Worm (Caenorhabditis elegans) whole organism, mixed stage, embryonic: ENCODE results near the gene srab-25.

ENCODE experiments used
- M03D4.4 ChIP-seq: sonication (generic microtip); optimal IDR thresholded peaks from 2 replicates; lab custom pipeline; 2017; ENCODE audit warnings: mild to moderate bottlenecking, missing genetic modification characterization, missing compliant biosample characterization
- bed-3 ChIP-seq: fragments of 200-800 bp; sonication (Bioruptor generic); optimal IDR thresholded peaks from 3 replicates; lab custom pipeline; 2018; ENCODE audit warnings: mild to moderate bottlenecking, missing genetic modification characterization, moderate library complexity, missing compliant biosample characterization
- blmp-1 ChIP-seq: fragments of 150-350 bp; optimal IDR thresholded peaks from 2 replicates; lab custom pipeline; 2014; ENCODE audit warnings: missing biosample characterization, missing genetic modification characterization
- ceh-39 ChIP-seq: fragments of 150-350 bp; optimal IDR thresholded peaks from 2 replicates; lab custom pipeline; 2014; ENCODE audit warnings: missing biosample characterization, missing genetic modification characterization
- ceh-43 ChIP-seq: fragments of 200-800 bp; sonication (Bioruptor generic); optimal IDR thresholded peaks from 2 replicates; lab custom pipeline; 2018; ENCODE audit warnings: mild to moderate bottlenecking, missing genetic modification characterization, moderate library complexity, missing compliant biosample characterization
- ceh-83 ChIP-seq: fragments of 200-800 bp; sonication (Bioruptor generic); optimal IDR thresholded peaks from 2 replicates; lab custom pipeline; 2018; ENCODE audit warnings: mild to moderate bottlenecking, missing genetic modification characterization, missing compliant biosample characterization
- cnd-1 ChIP-seq: fragments of 200-800 bp; sonication (Bioruptor generic); optimal IDR thresholded peaks from 2 replicates; lab custom pipeline; 2018; ENCODE audit warnings: mild to moderate bottlenecking, missing genetic modification characterization, missing compliant biosample characterization
- drap-1 ChIP-seq: fragments of 200-800 bp; sonication (Bioruptor generic); optimal IDR thresholded peaks from 3 replicates; lab custom pipeline; 2018; ENCODE audit warnings: mild to moderate bottlenecking, missing genetic modification characterization, missing compliant biosample characterization
- elt-1 ChIP-seq: sonication (generic microtip); optimal IDR thresholded peaks from 2 replicates; lab custom pipeline; 2017; ENCODE audit warnings: missing genetic modification characterization, mild to moderate bottlenecking, missing compliant biosample characterization, antibody characterized with exemption, moderate library complexity, borderline replicate concordance; ENCODE audit not compliant: insufficient read depth
- elt-3 ChIP-seq: fragments of 150-350 bp; optimal IDR thresholded peaks from 2 replicates; lab custom pipeline; 2014; ENCODE audit warnings: missing biosample characterization, missing genetic modification characterization
- flh-1 ChIP-seq: fragments of 200-800 bp; sonication (Bioruptor generic); optimal IDR thresholded peaks from 2 replicates; lab custom pipeline; 2018; ENCODE audit warnings: mild to moderate bottlenecking, missing genetic modification characterization, moderate library complexity, missing compliant biosample characterization
- ham-2 ChIP-seq: fragments of 200-800 bp; sonication (Bioruptor generic); optimal IDR thresholded peaks from 2 replicates; lab custom pipeline; 2018; ENCODE audit warnings: mild to moderate bottlenecking, missing genetic modification characterization, missing compliant biosample characterization
- hlh-1 ChIP-seq: fragments of 150-350 bp; optimal IDR thresholded peaks from 2 replicates; lab custom pipeline; 2014; ENCODE audit warnings: missing biosample characterization, missing genetic modification reagents, missing genetic modification characterization
- lin-13 ChIP-seq: fragments of 150-350 bp; optimal IDR thresholded peaks from 2 replicates; lab custom pipeline; 2014; ENCODE audit warnings: missing biosample characterization, missing genetic modification characterization
- lin-32 ChIP-seq: fragments of 200-800 bp; sonication (Bioruptor generic); optimal IDR thresholded peaks from 2 replicates; lab custom pipeline; 2018; ENCODE audit warnings: mild to moderate bottlenecking, missing genetic modification characterization, missing compliant biosample characterization
- mab-5 ChIP-seq: fragments of 150-350 bp; optimal IDR thresholded peaks from 2 replicates; lab custom pipeline; 2014; ENCODE audit warnings: missing biosample characterization, missing genetic modification characterization
- mep-1 ChIP-seq: fragments of 150-350 bp; optimal IDR thresholded peaks from 2 replicates; lab custom pipeline; 2017; ENCODE audit warnings: missing biosample characterization, missing genetic modification reagents, missing genetic modification characterization, inconsistent platforms
- mls-2 ChIP-seq: sonication (generic microtip); optimal IDR thresholded peaks from 2 replicates; lab custom pipeline; 2016; ENCODE audit warnings: mild to moderate bottlenecking, missing genetic modification characterization, moderate library complexity, missing compliant biosample characterization
- nhr-12 ChIP-seq: fragments of 150-350 bp; optimal IDR thresholded peaks from 2 replicates; lab custom pipeline; 2014; ENCODE audit warnings: missing biosample characterization, missing genetic modification characterization
- nhr-2 ChIP-seq: fragments of 150-350 bp; optimal IDR thresholded peaks from 2 replicates; lab custom pipeline; 2014; ENCODE audit warnings: missing biosample characterization, missing genetic modification characterization
- nhr-237 ChIP-seq: fragments of 150-350 bp; optimal IDR thresholded peaks from 2 replicates; lab custom pipeline; 2014; ENCODE audit warnings: missing biosample characterization, missing genetic modification characterization
- nhr-28 ChIP-seq: fragments of 150-350 bp; optimal IDR thresholded peaks from 2 replicates; lab custom pipeline; 2014; ENCODE audit warnings: missing biosample characterization, missing genetic modification characterization
- nhr-76 ChIP-seq: sonication (generic microtip); optimal IDR thresholded peaks from 2 replicates; lab custom pipeline; 2017; ENCODE audit warnings: missing biosample characterization, missing genetic modification characterization
- pha-4 ChIP-seq: fragments of 150-350 bp; optimal IDR thresholded peaks from 2 replicates; lab custom pipeline; 2018; ENCODE audit warnings: missing biosample characterization, missing genetic modification reagents, missing genetic modification characterization
- snpc-4 ChIP-seq: fragments of 150-350 bp; optimal IDR thresholded peaks from 2 replicates; lab custom pipeline; 2014; ENCODE audit warnings: missing biosample characterization, missing genetic modification characterization
- sptf-1 ChIP-seq: sonication (generic microtip); optimal IDR thresholded peaks from 2 replicates; lab custom pipeline; 2017; ENCODE audit warnings: mild to moderate bottlenecking, missing genetic modification characterization, moderate library complexity, missing compliant biosample characterization
- tbx-8 ChIP-seq: fragments of 200-800 bp; sonication (Bioruptor generic); optimal IDR thresholded peaks from 2 replicates; lab custom pipeline; 2018; ENCODE audit warnings: mild to moderate bottlenecking, missing genetic modification characterization, moderate library complexity, missing compliant biosample characterization
- unc-120 ChIP-seq: sonication (generic microtip); optimal IDR thresholded peaks from 2 replicates; lab custom pipeline; 2017; ENCODE audit warnings: missing genetic modification characterization, missing compliant biosample characterization; ENCODE audit not compliant: poor library complexity, severe bottlenecking
- unc-39 ChIP-seq: fragments of 150-350 bp; optimal IDR thresholded peaks from 2 replicates; lab custom pipeline; 2014; ENCODE audit warnings: missing biosample characterization, missing genetic modification characterization
- unc-62 ChIP-seq: fragments of 150-350 bp; optimal IDR thresholded peaks from 2 replicates; lab custom pipeline; 2014; ENCODE audit warnings: missing biosample characterization, missing genetic modification reagents, missing genetic modification characterization
- zip-8 ChIP-seq: fragments of 150-350 bp; optimal IDR thresholded peaks from 2 replicates; lab custom pipeline; 2014; ENCODE audit warnings: missing biosample characterization, missing genetic modification characterization
- ztf-11 ChIP-seq: fragments of 150-350 bp; optimal IDR thresholded peaks from 2 replicates; lab custom pipeline; 2014; ENCODE audit warnings: missing biosample characterization, missing genetic modification characterization

Gene srab-25

DNA sequence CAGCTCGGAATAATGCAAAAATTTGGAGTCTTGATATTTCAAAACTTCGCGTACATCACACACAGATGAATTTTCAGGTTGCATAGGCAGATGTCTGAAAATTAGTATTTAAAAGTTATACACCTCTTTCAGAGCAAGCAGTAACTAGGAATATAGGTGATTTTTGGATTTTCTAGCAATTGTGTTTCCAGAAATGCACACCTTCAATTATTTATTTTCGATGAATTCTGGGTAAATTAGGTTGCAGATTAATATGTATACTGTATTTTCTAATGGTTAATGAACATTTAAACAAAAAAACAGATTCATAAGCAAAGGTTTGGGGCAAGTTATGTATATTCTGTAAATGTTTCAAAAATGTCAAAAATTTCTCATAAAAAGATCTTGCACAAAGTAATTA lies at the start of gene srab-25:
Gene srab-25, minus strand, starts transcription at position 101 of the 400 bp plus-strand sequence.
- TF ChIP-seq nhr-2 (no peak), mep-1 (tag; lab: Kevin White, UChicago) (no peak), flh-1 (GFP tag; lab: Kevin White, UChicago) (no peak), pha-4 (tag; lab: Kevin White, UChicago) (no peak), tbx-8 (GFP tag; lab: Kevin White, UChicago) (no peak), mab-5 (no peak), unc-62 (GFP tag; lab: Kevin White, UChicago) (no peak), ceh-83 (no peak), drap-1 (GFP tag; lab: Kevin White, UChicago) (no peak), bed-3 (GFP tag; lab: Kevin White, UChicago) (no peak), lin-13 (tag; lab: Kevin White, UChicago) (no peak), nhr-28 (tag; lab: Kevin White, UChicago) (no peak), snpc-4 (no peak)

DNA sequence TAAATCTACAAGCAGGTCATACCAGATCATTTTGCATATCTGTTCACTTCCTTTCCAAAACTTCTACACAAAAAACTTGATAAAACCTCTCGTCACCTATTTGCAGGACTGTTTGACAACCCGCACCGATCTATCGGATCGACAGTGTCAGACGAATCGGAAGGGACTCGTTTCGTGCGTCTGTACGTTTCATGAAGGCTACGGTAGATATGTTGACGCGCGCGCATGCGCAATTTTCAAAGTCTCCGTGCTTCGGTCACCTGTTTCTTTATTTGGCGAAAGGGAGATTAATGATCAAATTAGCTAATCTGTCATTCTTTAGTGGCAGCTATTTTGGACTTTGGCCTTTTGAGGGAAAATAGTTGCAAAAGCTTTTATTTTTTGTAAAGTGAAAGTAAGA lies 48.5 kb upstream of the srab-25 start:
- TF ChIP-seq ceh-39 (tag; lab: Kevin White, UChicago) (no peak), flh-1 (GFP tag; lab: Kevin White, UChicago) (no peak), ceh-43 (GFP tag; lab: Kevin White, UChicago) (no peak), nhr-237 (tag; lab: Kevin White, UChicago) (no peak), unc-120 (no peak), mls-2 (tag; lab: Kevin White, UChicago) (no peak), ham-2 (no peak)
- TF ChIP-seq, all 35 proteins: peak for 0

DNA sequence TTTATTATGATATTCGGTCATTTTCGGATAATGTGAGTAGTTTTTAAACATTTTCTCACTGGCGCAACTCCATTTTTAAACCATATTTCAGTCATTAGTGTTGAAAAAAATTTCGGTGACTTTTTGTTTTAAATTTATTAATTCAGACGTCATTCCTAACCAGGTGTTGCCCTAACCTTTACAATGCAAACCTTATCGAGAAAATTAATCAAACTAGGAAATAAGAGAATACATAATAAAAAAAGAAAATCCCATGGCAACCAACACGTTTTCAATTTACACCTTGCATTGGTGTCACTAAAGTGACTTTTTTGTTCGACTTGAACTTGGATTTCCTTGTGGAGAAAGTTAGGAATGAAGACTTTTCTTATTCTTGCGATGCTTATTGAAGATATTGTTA lies 47.2 kb upstream of the srab-25 start, which contains the start of gene F36H9.2:
Gene F36H9.2, plus strand, starts transcription at position 301 of the 400 bp plus-strand sequence.
- TF ChIP-seq ztf-11 (tag; lab: Kevin White, UChicago) (no peak), mls-2 (tag; lab: Kevin White, UChicago) (no peak), bed-3 (GFP tag; lab: Kevin White, UChicago) (no peak), zip-8 (no peak), cnd-1 (no peak), elt-1 (tag; lab: Kevin White, UChicago) (no peak), hlh-1 (tag; lab: Kevin White, UChicago) (no peak), nhr-237 (tag; lab: Kevin White, UChicago) (no peak), ceh-39 (tag; lab: Kevin White, UChicago) (no peak), ceh-83 (no peak), ham-2 (no peak), mep-1 (tag; lab: Kevin White, UChicago) (no peak), unc-39 (tag; lab: Kevin White, UChicago) (no peak), nhr-76 (tag; lab: Kevin White, UChicago) (no peak), nhr-12 (tag; lab: Kevin White, UChicago) (no peak), sptf-1 (tag; lab: Kevin White, UChicago) (no peak), elt-3 (tag; lab: Kevin White, UChicago) (no peak), nhr-28 (tag; lab: Kevin White, UChicago) (no peak)

DNA sequence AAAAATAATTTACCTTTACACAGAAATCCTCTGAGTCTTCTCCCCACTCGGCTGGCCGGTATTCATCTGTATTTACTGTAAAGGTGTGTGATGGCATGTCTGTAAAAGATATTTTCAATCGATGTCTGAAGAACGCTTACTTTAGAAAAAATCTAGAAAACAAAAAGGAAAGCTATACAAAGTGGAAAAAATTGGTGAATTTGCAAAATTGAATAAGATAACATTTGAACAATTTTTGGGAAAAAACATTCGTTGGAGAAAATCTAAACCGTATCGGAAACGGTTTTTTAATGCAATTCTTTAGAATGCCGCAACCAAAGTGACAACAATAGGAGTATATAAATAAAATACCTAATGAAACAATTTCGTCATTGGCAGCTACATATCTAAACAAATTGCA lies 40.9 kb upstream of the srab-25 start, which contains the start of gene F36H9.5:
Gene F36H9.5, minus strand, starts transcription at position 101 of the 400 bp plus-strand sequence.
- TF ChIP-seq mls-2 (tag; lab: Kevin White, UChicago) (no peak), lin-32 (GFP tag; lab: Kevin White, UChicago) (no peak), unc-62 (GFP tag; lab: Kevin White, UChicago) (no peak), bed-3 (GFP tag; lab: Kevin White, UChicago) (no peak), nhr-76 (tag; lab: Kevin White, UChicago) (no peak), nhr-28 (tag; lab: Kevin White, UChicago) (no peak), M03D4.4 (no peak), elt-3 (tag; lab: Kevin White, UChicago) (no peak), ceh-83 (no peak), blmp-1 (tag; lab: Kevin White, UChicago) (no peak), nhr-2 (no peak), ham-2 (no peak), tbx-8 (GFP tag; lab: Kevin White, UChicago) (no peak), ceh-43 (GFP tag; lab: Kevin White, UChicago) (no peak), mab-5 (no peak), zip-8 (no peak), cnd-1 (no peak), lin-13 (tag; lab: Kevin White, UChicago) (no peak)
